Fruit fly (Drosophila melanogaster) whole organism, embryonic: ENCODE data around the gene CG9518.

Experiments
- B-H1 ChIP-seq: fragments of 200-800 bp; sonication (Bioruptor generic); IDR thresholded peaks from 3 replicates; pipeline ENCODE4 v1.3.6; 2022; ENCODE audit warnings: missing biosample characterization, missing genetic modification characterization
- BEAF-32 ChIP-seq: fragments of 200-800 bp; sonication (Bioruptor generic); optimal IDR thresholded peaks from 3 replicates; lab custom pipeline; 2017; ENCODE audit warnings: missing biosample characterization, missing genetic modification characterization, mild to moderate bottlenecking, moderate library complexity, missing genetic modification reagents
- CG10209 ChIP-seq: fragments of 200-800 bp; sonication (Bioruptor generic); optimal IDR thresholded peaks from 3 replicates; lab custom pipeline; 2017; ENCODE audit warnings: missing biosample characterization, mild to moderate bottlenecking, missing genetic modification characterization, missing genetic modification reagents
- CG10321 ChIP-seq: fragments of 200-800 bp; sonication (Bioruptor generic); IDR thresholded peaks from 2 replicates; pipeline ENCODE4 v1.3.6; 2022; ENCODE audit warnings: missing biosample characterization, missing genetic modification characterization
- CG10431 ChIP-seq: fragments of 200-800 bp; sonication (Bioruptor generic); optimal IDR thresholded peaks from 3 replicates; lab custom pipeline; 2018; ENCODE audit warnings: missing biosample characterization, mild to moderate bottlenecking, missing genetic modification characterization
- CG11247 ChIP-seq: fragments of 200-800 bp; sonication (Bioruptor generic); IDR thresholded peaks from 2 replicates; pipeline ENCODE4 v1.3.6; 2022; ENCODE audit warnings: missing biosample characterization, missing genetic modification characterization
- CG12769 ChIP-seq: fragments of 200-800 bp; sonication (Bioruptor generic); optimal IDR thresholded peaks from 2 replicates; lab custom pipeline; 2019; ENCODE audit warnings: missing biosample characterization, mild to moderate bottlenecking, missing genetic modification characterization, moderate library complexity
- CG15073 ChIP-seq: fragments of 200-800 bp; sonication (Bioruptor generic); optimal IDR thresholded peaks from 2 replicates; lab custom pipeline; 2016; ENCODE audit warnings: missing biosample characterization, missing genetic modification characterization
- CG1647 ChIP-seq: fragments of 200-800 bp; sonication (Bioruptor generic); optimal IDR thresholded peaks from 3 replicates; lab custom pipeline; 2016; ENCODE audit warnings: missing biosample characterization, missing genetic modification characterization
- CG17385 ChIP-seq: fragments of 200-800 bp; sonication (Bioruptor generic); optimal IDR thresholded peaks from 3 replicates; lab custom pipeline; 2018; ENCODE audit warnings: missing biosample characterization, mild to moderate bottlenecking, missing genetic modification characterization
- CG18476 ChIP-seq: fragments of 200-800 bp; sonication (Bioruptor generic); optimal IDR thresholded peaks from 2 replicates; lab custom pipeline; 2016; ENCODE audit warnings: missing biosample characterization, mild to moderate bottlenecking, missing genetic modification characterization
- CG18764 ChIP-seq: fragments of 200-800 bp; sonication (Bioruptor generic); optimal IDR thresholded peaks from 3 replicates; lab custom pipeline; 2016; ENCODE audit warnings: missing biosample characterization, missing genetic modification characterization
- CG2116 ChIP-seq: fragments of 200-800 bp; sonication (Bioruptor generic); optimal IDR thresholded peaks from 3 replicates; lab custom pipeline; 2018; ENCODE audit warnings: missing biosample characterization, mild to moderate bottlenecking, missing genetic modification characterization
- CG2678 ChIP-seq: fragments of 200-800 bp; sonication (Bioruptor generic); optimal IDR thresholded peaks from 3 replicates; lab custom pipeline; 2019; ENCODE audit warnings: missing biosample characterization, mild to moderate bottlenecking, missing genetic modification characterization, moderate library complexity
- CG2712 ChIP-seq: fragments of 200-800 bp; optimal IDR thresholded peaks from 3 replicates; lab custom pipeline; 2019; ENCODE audit warnings: missing biosample characterization, mild to moderate bottlenecking, missing genetic modification characterization, moderate library complexity
- CG31365 ChIP-seq: fragments of 200-800 bp; sonication (Bioruptor generic); optimal IDR thresholded peaks from 2 replicates; lab custom pipeline; 2018; ENCODE audit warnings: missing biosample characterization, mild to moderate bottlenecking, missing genetic modification characterization
- CG31388 ChIP-seq: fragments of 200-800 bp; sonication (Bioruptor generic); optimal IDR thresholded peaks from 2 replicates; lab custom pipeline; 2016; ENCODE audit warnings: missing biosample characterization, missing genetic modification characterization
- CG3407 ChIP-seq: fragments of 200-800 bp; sonication (Bioruptor generic); optimal IDR thresholded peaks from 2 replicates; lab custom pipeline; 2018; ENCODE audit warnings: missing biosample characterization, mild to moderate bottlenecking, missing genetic modification characterization
- CG6683 ChIP-seq: fragments of 200-800 bp; sonication (Bioruptor generic); optimal IDR thresholded peaks from 2 replicates; lab custom pipeline; 2017; ENCODE audit warnings: missing biosample characterization, mild to moderate bottlenecking, missing genetic modification characterization, missing genetic modification reagents
- CoRest ChIP-seq: fragments of 200-800 bp; sonication (Bioruptor generic); optimal IDR thresholded peaks from 3 replicates; lab custom pipeline; 2018; ENCODE audit warnings: missing biosample characterization, mild to moderate bottlenecking, missing genetic modification characterization, moderate library complexity
- Dll ChIP-seq: fragments of 200-800 bp; sonication (Bioruptor generic); IDR thresholded peaks from 4 replicates; pipeline ENCODE4 v1.3.6; 2022; ENCODE audit warnings: missing biosample characterization, missing genetic modification characterization; ENCODE audit not compliant: partially characterized antibody
- Fer1 ChIP-seq: fragments of 200-800 bp; sonication (Bioruptor generic); optimal IDR thresholded peaks from 2 replicates; lab custom pipeline; 2017; ENCODE audit warnings: missing biosample characterization, mild to moderate bottlenecking, missing genetic modification characterization
- Gsc ChIP-seq: fragments of 200-800 bp; sonication (Bioruptor generic); IDR thresholded peaks from 2 replicates; pipeline ENCODE4 v1.3.6; 2022; ENCODE audit warnings: missing biosample characterization, missing genetic modification characterization
- HLH54F ChIP-seq: fragments of 200-800 bp; sonication (Bioruptor generic); optimal IDR thresholded peaks from 3 replicates; lab custom pipeline; 2016; ENCODE audit warnings: missing biosample characterization, missing genetic modification characterization
- MESR4 ChIP-seq: fragments of 200-800 bp; sonication (Bioruptor generic); optimal IDR thresholded peaks from 2 replicates; lab custom pipeline; 2018; ENCODE audit warnings: missing biosample characterization, mild to moderate bottlenecking, missing genetic modification characterization, moderate library complexity
- Max ChIP-seq: fragments of 200-800 bp; sonication (Bioruptor generic); optimal IDR thresholded peaks from 2 replicates; lab custom pipeline; 2016; ENCODE audit warnings: missing biosample characterization, mild to moderate bottlenecking, missing genetic modification characterization
- Meics ChIP-seq: fragments of 200-800 bp; sonication (Bioruptor generic); optimal IDR thresholded peaks from 2 replicates; lab custom pipeline; 2017; ENCODE audit warnings: missing biosample characterization, mild to moderate bottlenecking, missing genetic modification characterization
- Ravus ChIP-seq: fragments of 200-800 bp; sonication (Bioruptor generic); IDR thresholded peaks from 2 replicates; pipeline ENCODE4 v1.3.6; 2022; ENCODE audit warnings: missing biosample characterization, missing genetic modification characterization
- Sox100B ChIP-seq: fragments of 200-800 bp; sonication (Bioruptor generic); optimal IDR thresholded peaks from 3 replicates; lab custom pipeline; 2018; ENCODE audit warnings: missing biosample characterization, mild to moderate bottlenecking, missing genetic modification characterization
- Stat92E ChIP-seq, 3 experiments: fragments of >200 bp in 2 of 3; fragments of 200-800 bp in 1 of 3; sonication (Bioruptor generic) in 1 of 3; optimal IDR thresholded peaks; 2 replicates each; lab custom pipeline; 2017 to 2019; ENCODE audit warnings: missing biosample characterization in 3 of 3, missing genetic modification characterization in 3 of 3, mild to moderate bottlenecking in 1 of 3, moderate library complexity in 1 of 3
- Vsx1 ChIP-seq: fragments of 200-800 bp; sonication (Bioruptor generic); optimal IDR thresholded peaks from 2 replicates; lab custom pipeline; 2017; ENCODE audit warnings: missing biosample characterization, mild to moderate bottlenecking, missing genetic modification characterization, missing genetic modification reagents
- abd-A ChIP-seq: fragments of 200-800 bp; sonication (Bioruptor generic); optimal IDR thresholded peaks from 3 replicates; lab custom pipeline; 2019; ENCODE audit warnings: missing biosample characterization, mild to moderate bottlenecking, missing genetic modification characterization, moderate library complexity
- chif ChIP-seq, 2 experiments: fragments of 200-800 bp; sonication (Bioruptor generic); optimal IDR thresholded peaks; 3 replicates each; lab custom pipeline; 2016; ENCODE audit warnings: missing biosample characterization in 2 of 2, missing genetic modification characterization in 2 of 2
- cwo ChIP-seq: fragments of 200-800 bp; sonication (Bioruptor generic); optimal IDR thresholded peaks from 3 replicates; lab custom pipeline; 2017; ENCODE audit warnings: missing biosample characterization, missing genetic modification characterization, mild to moderate bottlenecking, moderate library complexity, missing genetic modification reagents
- danr ChIP-seq: fragments of 200-800 bp; sonication (Bioruptor generic); IDR thresholded peaks from 2 replicates; pipeline ENCODE4 v1.3.6; 2022; ENCODE audit warnings: missing biosample characterization, missing genetic modification characterization
- dysf ChIP-seq: fragments of 200-800 bp; sonication (Bioruptor generic); IDR thresholded peaks from 3 replicates; pipeline ENCODE4 v1.3.6; 2022; ENCODE audit warnings: missing biosample characterization, missing genetic modification characterization
- gce ChIP-seq: fragments of 200-800 bp; sonication (Bioruptor generic); IDR thresholded peaks from 3 replicates; pipeline ENCODE4 v1.3.6; 2022; ENCODE audit warnings: missing biosample characterization, missing genetic modification characterization
- grn ChIP-seq: fragments of 200-800 bp; sonication (Bioruptor generic); optimal IDR thresholded peaks from 3 replicates; lab custom pipeline; 2017; ENCODE audit warnings: missing biosample characterization, missing genetic modification characterization
- gro ChIP-seq: fragments of 200-800 bp; sonication (Bioruptor generic); optimal IDR thresholded peaks from 2 replicates; lab custom pipeline; 2016; ENCODE audit warnings: missing biosample characterization, missing genetic modification characterization
- hth ChIP-seq: fragments of >200 bp; optimal IDR thresholded peaks from 2 replicates; lab custom pipeline; 2017; ENCODE audit warnings: inconsistent platforms
- lab ChIP-seq: fragments of 200-800 bp; sonication (Bioruptor generic); optimal IDR thresholded peaks from 3 replicates; lab custom pipeline; 2017; ENCODE audit warnings: missing biosample characterization, missing genetic modification characterization, mild to moderate bottlenecking, moderate library complexity, missing genetic modification reagents
- lbe ChIP-seq: fragments of 200-800 bp; sonication (Bioruptor generic); optimal IDR thresholded peaks from 2 replicates; lab custom pipeline; 2016; ENCODE audit warnings: missing biosample characterization, mild to moderate bottlenecking, missing genetic modification characterization
- oc ChIP-seq: fragments of 200-800 bp; sonication (Bioruptor generic); optimal IDR thresholded peaks from 2 replicates; lab custom pipeline; 2018; ENCODE audit warnings: missing biosample characterization, mild to moderate bottlenecking, missing genetic modification characterization, moderate library complexity
- pnt ChIP-seq: fragments of 200-800 bp; sonication (Bioruptor generic); optimal IDR thresholded peaks from 3 replicates; lab custom pipeline; 2016; ENCODE audit warnings: missing biosample characterization, missing genetic modification characterization
- repo ChIP-seq: fragments of 200-800 bp; sonication (Bioruptor generic); optimal IDR thresholded peaks from 2 replicates; lab custom pipeline; 2016; ENCODE audit warnings: missing biosample characterization, missing genetic modification characterization
- schlank ChIP-seq: fragments of 200-800 bp; sonication (Bioruptor generic); optimal IDR thresholded peaks from 2 replicates; lab custom pipeline; 2018; ENCODE audit warnings: missing biosample characterization, mild to moderate bottlenecking, missing genetic modification characterization
- ssp ChIP-seq: fragments of 200-800 bp; sonication (Bioruptor generic); IDR thresholded peaks from 2 replicates; pipeline ENCODE4 v1.3.6; 2022; ENCODE audit warnings: missing biosample characterization, missing genetic modification characterization
- tgo ChIP-seq: fragments of 200-800 bp; sonication (Bioruptor generic); IDR thresholded peaks from 3 replicates; pipeline ENCODE4 v1.3.6; 2022; ENCODE audit warnings: missing biosample characterization, missing genetic modification characterization
- tx ChIP-seq: fragments of 200-800 bp; sonication (Bioruptor generic); optimal IDR thresholded peaks from 2 replicates; lab custom pipeline; 2016; ENCODE audit warnings: missing biosample characterization, missing genetic modification characterization

CG9518 gene

dm6 chrX:14882536-14883118 is 11.6 kb upstream of the CG9518 start, which contains the start of the genes CG45064 and CG45065 (continued):
- TF ChIP-seq CG18764 (GFP tag; lab: Kevin White, UChicago): peak; percentile 56
- TF ChIP-seq BEAF-32 (GFP tag; lab: Kevin White, UChicago): no peak
- peak; percentile 12 for TF ChIP-seq CG2116
- peak; percentile 73 for TF ChIP-seq ssp
- peak; percentile 59; the same call in 1 of the 2 replicates for TF ChIP-seq Gsc
- TF ChIP-seq CG10431 (GFP tag; lab: Kevin White, UChicago): peak; percentile 70
- peak; percentile 79 for TF ChIP-seq CG10209 (GFP tag; lab: Kevin White, UChicago)
- TF ChIP-seq MESR4 (GFP tag; lab: Kevin White, UChicago): no peak
- peak; percentile 81 for TF ChIP-seq HLH54F (GFP tag; lab: Kevin White, UChicago)
- TF ChIP-seq pnt (GFP tag; lab: Kevin White, UChicago): peak; percentile 85
- TF ChIP-seq Sox100B (GFP tag; lab: Kevin White, UChicago): peak; percentile 86
- TF ChIP-seq chif (GFP tag; optimal IDR thresholded peaks at IDR 0.05; lab: Kevin White, UChicago): peak; percentile 70 to 84
- TF ChIP-seq Stat92E (GFP tag; optimal IDR thresholded peaks at IDR 0.05; lab: Kevin White, UChicago): peak in 1 of 3 experiments; percentile 4
- TF ChIP-seq CG3407 (GFP tag; lab: Kevin White, UChicago): peak; percentile 74
- TF ChIP-seq CoRest (tag; lab: Kevin White, UChicago): peak; percentile 86
- no peak; the same call in 1 of the 2 replicates for TF ChIP-seq Ravus (GFP tag; lab: Robert Waterston, UW)
- TF ChIP-seq Meics (GFP tag; lab: Kevin White, UChicago): peak; percentile 73
- peak; percentile 10 for TF ChIP-seq abd-A (tag; lab: Kevin White, UChicago)
- TF ChIP-seq B-H1 (GFP tag; lab: Robert Waterston, UW): peak; percentile 78
- TF ChIP-seq repo (GFP tag; lab: Kevin White, UChicago): peak; percentile 62
- peak; percentile 89 for TF ChIP-seq CG2712
- TF ChIP-seq tx (GFP tag; lab: Kevin White, UChicago): peak; percentile 77
- TF ChIP-seq lbe (GFP tag; lab: Kevin White, UChicago): no peak
- peak; percentile 35 for TF ChIP-seq gro (GFP tag; lab: Kevin White, UChicago)
- peak; percentile 52 for TF ChIP-seq Max
- TF ChIP-seq gce (GFP tag; lab: Robert Waterston, UW): peak; percentile 81
- peak; percentile 75 for TF ChIP-seq Fer1
- TF ChIP-seq tgo (GFP tag; lab: Robert Waterston, UW): peak; percentile 66
- no peak for TF ChIP-seq hth
- peak; percentile 64 for TF ChIP-seq CG6683 (GFP tag; lab: Kevin White, UChicago)
- peak; percentile 66 for TF ChIP-seq cwo (GFP tag; lab: Kevin White, UChicago)
- peak; percentile 85 for TF ChIP-seq lab (GFP tag; lab: Kevin White, UChicago)
- TF ChIP-seq dysf (GFP tag; lab: Robert Waterston, UW): peak; percentile 84
- TF ChIP-seq danr (GFP tag; lab: Robert Waterston, UW): 0 out of 2 replicates have a peak, but pooled peaks have one; percentile 32
- no peak for TF ChIP-seq schlank
- peak; percentile 2 for TF ChIP-seq grn
- no peak for TF ChIP-seq CG10321
- TF ChIP-seq CG15073 (GFP tag; lab: Kevin White, UChicago): peak; percentile 28
- TF ChIP-seq CG11247 (GFP tag; lab: Robert Waterston, UW): peak; percentile 56; the same call in 1 of the 2 replicates
- TF ChIP-seq CG1647 (GFP tag; lab: Kevin White, UChicago): peak; percentile 66
- TF ChIP-seq CG18476 (GFP tag; lab: Kevin White, UChicago): peak; percentile 67
- peak; percentile 21 for TF ChIP-seq CG31388 (GFP tag; lab: Kevin White, UChicago)
- peak; percentile 50 for TF ChIP-seq Vsx1
- TF ChIP-seq CG31365: peak; percentile 53
- TF ChIP-seq oc: peak; percentile 92
- peak; percentile 93 for TF ChIP-seq CG2678 (tag; lab: Kevin White, UChicago)
- no peak for TF ChIP-seq Dll (GFP tag; lab: Robert Waterston, UW)
- TF ChIP-seq CG12769 (tag; lab: Kevin White, UChicago): peak; percentile 85
- peak; percentile 79 for TF ChIP-seq CG17385 (GFP tag; lab: Kevin White, UChicago)
